Fruit fly (Drosophila melanogaster) whole organism, embryonic: ENCODE data around the gene RpS20.

Experiments used
- CG12155 ChIP-seq: fragments of 200-800 bp; sonication (Bioruptor generic); optimal IDR thresholded peaks from 3 replicates; lab custom pipeline; 2016; ENCODE audit warnings: missing biosample characterization, missing genetic modification characterization
- Camta ChIP-seq: fragments of 200-800 bp; sonication (Bioruptor generic); optimal IDR thresholded peaks from 2 replicates; lab custom pipeline; 2016; ENCODE audit warnings: missing biosample characterization, missing genetic modification characterization
- Hr39 ChIP-seq: fragments of >200 bp; optimal IDR thresholded peaks from 2 replicates; lab custom pipeline; 2017
- chif ChIP-seq, 2 experiments: fragments of 200-800 bp; sonication (Bioruptor generic); optimal IDR thresholded peaks; 3 replicates each; lab custom pipeline; 2016; ENCODE audit warnings: missing biosample characterization in 2 of 2, missing genetic modification characterization in 2 of 2
- h ChIP-seq: fragments of >200 bp; optimal IDR thresholded peaks from 2 replicates; lab custom pipeline; 2017
- hb ChIP-seq: fragments of 200-800 bp; sonication (Bioruptor generic); IDR thresholded peaks from 3 replicates; pipeline ENCODE4 v1.3.6; 2022; ENCODE audit warnings: missing biosample characterization, missing genetic modification characterization; ENCODE audit not compliant: partially characterized antibody

dm6 chr3R:20838787-20839186 is 16.8 kb downstream of the RpS20 start:
- TF ChIP-seq hb (GFP tag; lab: Robert Waterston, UW) (no peak), Camta (GFP tag; lab: Kevin White, UChicago) (no peak), CG12155 (no peak), h (lab: Kevin White, UChicago) (no peak), chif (GFP tag; optimal IDR thresholded peaks at IDR 0.05; lab: Kevin White, UChicago) (no peak), Hr39 (lab: Kevin White, UChicago) (no peak)
